Worm (Caenorhabditis elegans): ENCODE results near the gene tag-123.

tag-123 gene

DNA sequence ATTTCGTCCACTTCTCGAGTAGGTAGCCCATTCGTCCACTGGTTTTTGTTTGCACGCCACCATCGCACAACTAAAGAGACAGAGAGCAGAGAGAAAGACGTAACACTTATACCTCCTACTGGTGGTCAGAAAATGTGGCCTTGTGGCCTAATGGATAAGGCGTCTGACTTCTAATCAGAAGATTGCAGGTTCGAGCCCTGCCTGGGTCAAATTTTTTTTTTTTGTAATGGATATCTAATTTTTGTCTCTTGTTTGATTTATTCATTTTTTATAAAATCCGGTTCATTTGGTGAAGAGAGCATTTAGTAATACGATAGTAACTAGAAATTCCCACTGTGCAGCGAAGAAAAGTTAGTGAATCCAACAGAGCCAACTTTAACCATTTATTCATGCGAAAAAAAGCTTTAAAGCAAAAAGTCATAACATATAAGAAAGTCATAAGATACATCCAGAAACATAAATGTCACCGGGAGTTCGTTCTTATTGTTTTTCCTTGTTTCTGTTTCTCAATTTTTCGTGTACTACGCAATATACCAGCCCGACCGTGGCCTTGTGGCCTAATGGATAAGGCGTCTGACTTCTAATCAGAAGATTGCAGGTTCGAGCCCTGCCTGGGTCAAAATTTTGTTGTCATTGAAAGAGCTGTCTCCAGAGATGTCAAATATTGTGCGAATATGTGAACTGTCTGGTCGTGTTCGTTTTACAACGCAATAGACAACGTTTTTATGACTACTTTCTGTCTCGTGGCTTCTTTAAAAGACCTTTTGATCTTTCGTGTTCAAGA, 35.6 kb downstream of the tag-123 start (continued):
- no peak for TF ChIP-seq lin-15B (tag; optimal IDR thresholded peaks at IDR 0.05)
- no peak for TF ChIP-seq lin-39 (tag; optimal IDR thresholded peaks at IDR 0.05)
- TF ChIP-seq ztf-7 (tag; optimal IDR thresholded peaks at IDR 0.05): no peak
- TF ChIP-seq F26F4.8 (GFP tag; conservative IDR thresholded peaks at IDR 0.05): 0 out of 2 replicates have a peak, but pooled peaks have one; percentile 39
- no peak for TF ChIP-seq unc-39 (tag; optimal IDR thresholded peaks at IDR 0.05)
- TF ChIP-seq ceh-62 (tag; optimal IDR thresholded peaks at IDR 0.05): no peak
- no peak for TF ChIP-seq nhr-11 (tag; optimal IDR thresholded peaks at IDR 0.05)
- TF ChIP-seq F10B5.3 (tag; optimal IDR thresholded peaks at IDR 0.05): peak; percentile 49
- no peak for TF ChIP-seq unc-130 (GFP tag; optimal IDR thresholded peaks at IDR 0.05)
- TF ChIP-seq sdz-12 (GFP tag; optimal IDR thresholded peaks at IDR 0.05): no peak
- TF ChIP-seq zip-2 (tag; optimal IDR thresholded peaks at IDR 0.05): no peak
- peak; percentile 2 for TF ChIP-seq dve-1 (tag; optimal IDR thresholded peaks at IDR 0.05; ENCODE audit: insufficient read depth)
- 0 out of 2 replicates have a peak, but pooled peaks have one; percentile 9 for TF ChIP-seq daf-19 (GFP tag; conservative IDR thresholded peaks at IDR 0.05)
- TF ChIP-seq T26A8.4 (GFP tag; IDR thresholded peaks at IDR 0.05): peak; percentile 51; the same call in 1 of the 2 replicates
- TF ChIP-seq lsy-2 (tag; optimal IDR thresholded peaks at IDR 0.05): peak in 1 of 2 experiments; percentile 34
- peak; percentile 54; the same call in 1 of the 2 replicates for TF ChIP-seq ceh-44 (GFP tag; IDR thresholded peaks at IDR 0.05)
- TF ChIP-seq saeg-2 (GFP tag; IDR thresholded peaks at IDR 0.05): 0 out of 2 replicates have a peak, but pooled peaks have one; percentile 32
- TF ChIP-seq ceh-82 (tag; optimal IDR thresholded peaks at IDR 0.05): no peak
- TF ChIP-seq tag-97 (GFP tag; IDR thresholded peaks at IDR 0.05): no peak
- TF ChIP-seq vab-7 (GFP tag; IDR thresholded peaks at IDR 0.05): peak; percentile 67
- no peak for TF ChIP-seq aly-2 (tag; optimal IDR thresholded peaks at IDR 0.05)
- TF ChIP-seq lir-3 (tag; optimal IDR thresholded peaks at IDR 0.05): no peak
- no peak for TF ChIP-seq F49E8.2 (tag; optimal IDR thresholded peaks at IDR 0.05; ENCODE audit: borderline replicate concordance)
- TF ChIP-seq nhr-76 (tag; optimal IDR thresholded peaks at IDR 0.05): no peak
- no peak for TF ChIP-seq ceh-28 (tag; optimal IDR thresholded peaks at IDR 0.05)
- TF ChIP-seq nhr-42 (GFP tag; IDR thresholded peaks at IDR 0.05): 0 out of 2 replicates have a peak, but pooled peaks have one; percentile 13
- peak; percentile 16 for TF ChIP-seq hlh-11 (tag; optimal IDR thresholded peaks at IDR 0.05)
- TF ChIP-seq Y48G9A.11 (GFP tag; IDR thresholded peaks at IDR 0.05): peak; percentile 60
- peak; percentile 77 for TF ChIP-seq ctbp-1 (GFP tag; IDR thresholded peaks at IDR 0.05)
- peak; percentile 83 for TF ChIP-seq hmg-1.1 (GFP tag; IDR thresholded peaks at IDR 0.05)
- TF ChIP-seq set-16 (GFP tag; IDR thresholded peaks at IDR 0.05): no peak
- TF ChIP-seq hif-1 (tag; optimal IDR thresholded peaks at IDR 0.05): peak in 1 of 2 experiments; percentile 6
- TF ChIP-seq R02D3.7 (tag; optimal IDR thresholded peaks at IDR 0.05): no peak
- peak; percentile 35; the same call in 1 of the 2 replicates for TF ChIP-seq arid-1 (GFP tag; conservative IDR thresholded peaks at IDR 0.05)
- TF ChIP-seq nhr-25 (tag; optimal IDR thresholded peaks at IDR 0.05; ENCODE audit: borderline replicate concordance, insufficient read depth): peak; percentile 60
- TF ChIP-seq madf-5 (GFP tag; IDR thresholded peaks at IDR 0.05): peak in 1 of 2 experiments; percentile 81; a peak in 1 of 4 replicates
- TF ChIP-seq nhr-28 (tag; optimal IDR thresholded peaks at IDR 0.05): no peak
- TF ChIP-seq Y105C5A.15 (GFP tag; IDR thresholded peaks at IDR 0.05): 0 out of 2 replicates have a peak, but pooled peaks have one; percentile 52
- peak; percentile 72 for TF ChIP-seq egl-43 (GFP tag; IDR thresholded peaks at IDR 0.05)
- no peak for TF ChIP-seq egl-27 (tag; optimal IDR thresholded peaks at IDR 0.05)
- no peak for TF ChIP-seq mxl-3 (GFP tag; optimal IDR thresholded peaks at IDR 0.05)
- no peak for TF ChIP-seq pqm-1 (tag; optimal IDR thresholded peaks at IDR 0.05)
- peak; percentile 52 for TF ChIP-seq snpc-1.2 (GFP tag; IDR thresholded peaks at IDR 0.05)
- TF ChIP-seq ama-1 (optimal IDR thresholded peaks at IDR 0.05): no peak
- peak; percentile 50 for TF ChIP-seq duxl-1 (tag; optimal IDR thresholded peaks at IDR 0.05; ENCODE audit: poor library complexity)
- TF ChIP-seq fkh-10 (GFP tag; optimal IDR thresholded peaks at IDR 0.05): no peak
- peak; percentile 61 for TF ChIP-seq mep-1 (tag; optimal IDR thresholded peaks at IDR 0.05)
- peak; percentile 12 for TF ChIP-seq spr-1 (tag; optimal IDR thresholded peaks at IDR 0.05)
- TF ChIP-seq dpl-1 (GFP tag; optimal IDR thresholded peaks at IDR 0.05): no peak
- peak; percentile 72 for TF ChIP-seq aha-1 (tag)
